Worm (Caenorhabditis elegans) whole organism, L4/young adult: ENCODE measurements around the gene T06E8.8.

Source experiments
- W03F9.2 ChIP-seq: fragments of 150-350 bp; optimal IDR thresholded peaks from 2 replicates; lab custom pipeline; 2014; ENCODE audit warnings: missing biosample characterization, missing genetic modification characterization
- dao-5 ChIP-seq: sonication (generic microtip); optimal IDR thresholded peaks from 2 replicates; lab custom pipeline; 2016; ENCODE audit warnings: missing genotype, missing genetic modification characterization, moderate library complexity, missing compliant biosample characterization
- him-1 ChIP-seq: sonication (generic microtip); optimal IDR thresholded peaks from 2 replicates; lab custom pipeline; 2016; ENCODE audit warnings: missing genotype, missing genetic modification reagents, missing genetic modification characterization, missing compliant biosample characterization

- TF ChIP-seq him-1 (tag; lab: Kevin White, UChicago) (no peak), W03F9.2 (tag; lab: Kevin White, UChicago) (no peak), dao-5 (tag; lab: Kevin White, UChicago) (no peak)
Measured at ce11 chrV:10002720-10003119, 40.8 kb upstream of the T06E8.8 start.
